Fruit fly (Drosophila melanogaster) whole organism, embryonic: ENCODE results near the gene lobo.

Source experiments
- Abd-B ChIP-seq: fragments of 200-800 bp; sonication (Bioruptor generic); optimal IDR thresholded peaks from 2 replicates; lab custom pipeline; 2018; ENCODE audit warnings: missing biosample characterization, mild to moderate bottlenecking, missing genetic modification characterization, moderate library complexity
- Adf1 ChIP-seq: fragments of 200-800 bp; sonication (Bioruptor generic); IDR thresholded peaks from 2 replicates; pipeline ENCODE4 v1.3.6; 2022; ENCODE audit warnings: missing biosample characterization, missing genetic modification characterization
- Antp ChIP-seq: fragments of 200-800 bp; sonication (Bioruptor generic); optimal IDR thresholded peaks from 3 replicates; lab custom pipeline; 2016; ENCODE audit warnings: missing biosample characterization, missing genetic modification characterization
- Bdp1 ChIP-seq: fragments of 200-800 bp; sonication (Bioruptor generic); optimal IDR thresholded peaks from 3 replicates; lab custom pipeline; 2016; ENCODE audit warnings: missing biosample characterization, missing genetic modification characterization
- CG10366 ChIP-seq: fragments of 200-800 bp; sonication (Bioruptor generic); IDR thresholded peaks from 2 replicates; pipeline ENCODE4 v1.3.6; 2022; ENCODE audit warnings: missing biosample characterization, missing genetic modification characterization
- CG10959 ChIP-seq: fragments of 200-800 bp; sonication (Bioruptor generic); IDR thresholded peaks from 2 replicates; pipeline ENCODE4 v1.3.6; 2022; ENCODE audit warnings: missing biosample characterization, missing genetic modification characterization
- CG12391 ChIP-seq: fragments of 200-800 bp; sonication (Bioruptor generic); optimal IDR thresholded peaks from 3 replicates; lab custom pipeline; 2018; ENCODE audit warnings: missing biosample characterization, mild to moderate bottlenecking, missing genetic modification characterization, moderate library complexity
- CG12942 ChIP-seq: fragments of 200-800 bp; sonication (Bioruptor generic); optimal IDR thresholded peaks from 3 replicates; lab custom pipeline; 2016; ENCODE audit warnings: missing biosample characterization, missing genetic modification characterization
- CG13775 ChIP-seq: fragments of 200-800 bp; sonication (Bioruptor generic); optimal IDR thresholded peaks from 3 replicates; lab custom pipeline; 2017; ENCODE audit warnings: missing biosample characterization, mild to moderate bottlenecking, missing genetic modification characterization
- CG13894 ChIP-seq: fragments of 200-800 bp; sonication (Bioruptor generic); optimal IDR thresholded peaks from 3 replicates; lab custom pipeline; 2018; ENCODE audit warnings: missing biosample characterization, mild to moderate bottlenecking, missing genetic modification characterization, moderate library complexity
- CG15601 ChIP-seq: fragments of 200-800 bp; sonication (Bioruptor generic); optimal IDR thresholded peaks from 3 replicates; lab custom pipeline; 2019; ENCODE audit warnings: missing biosample characterization, mild to moderate bottlenecking, missing genetic modification characterization, moderate library complexity
- CG16813 ChIP-seq: fragments of 200-800 bp; sonication (Bioruptor generic); IDR thresholded peaks from 3 replicates; pipeline ENCODE4 v1.3.6; 2022; ENCODE audit warnings: missing biosample characterization, missing genetic modification characterization; ENCODE audit not compliant: partially characterized antibody
- CG1832 ChIP-seq: fragments of 200-800 bp; sonication (Bioruptor generic); optimal IDR thresholded peaks from 2 replicates; lab custom pipeline; 2017; ENCODE audit warnings: missing biosample characterization, mild to moderate bottlenecking, missing genetic modification characterization, inconsistent platforms
- CG18619 ChIP-seq: fragments of 200-800 bp; sonication (Bioruptor generic); optimal IDR thresholded peaks from 3 replicates; lab custom pipeline; 2017; ENCODE audit warnings: missing biosample characterization, mild to moderate bottlenecking, missing genetic modification characterization
- CG3407 ChIP-seq: fragments of 200-800 bp; sonication (Bioruptor generic); optimal IDR thresholded peaks from 2 replicates; lab custom pipeline; 2018; ENCODE audit warnings: missing biosample characterization, mild to moderate bottlenecking, missing genetic modification characterization
- CG4404 ChIP-seq: fragments of 200-800 bp; sonication (Bioruptor generic); IDR thresholded peaks from 2 replicates; pipeline ENCODE4 v1.3.6; 2022; ENCODE audit warnings: missing biosample characterization, missing genetic modification characterization
- CG4424 ChIP-seq: fragments of 200-800 bp; sonication (Bioruptor generic); optimal IDR thresholded peaks from 3 replicates; lab custom pipeline; 2016; ENCODE audit warnings: missing biosample characterization, missing genetic modification characterization
- CG5953 ChIP-seq: fragments of 200-800 bp; sonication (Bioruptor generic); IDR thresholded peaks from 2 replicates; pipeline ENCODE4 v1.3.6; 2022; ENCODE audit warnings: missing biosample characterization, missing genetic modification characterization
- CG7372 ChIP-seq: fragments of 200-800 bp; sonication (Bioruptor generic); IDR thresholded peaks from 2 replicates; pipeline ENCODE4 v1.3.6; 2022; ENCODE audit warnings: missing biosample characterization, missing genetic modification characterization
- CG7839 ChIP-seq: fragments of 200-800 bp; sonication (Bioruptor generic); optimal IDR thresholded peaks from 3 replicates; lab custom pipeline; 2018; ENCODE audit warnings: missing biosample characterization, mild to moderate bottlenecking, missing genetic modification characterization, moderate library complexity
- CG8281 ChIP-seq: fragments of 200-800 bp; sonication (Bioruptor generic); optimal IDR thresholded peaks from 2 replicates; lab custom pipeline; 2018; ENCODE audit warnings: missing biosample characterization, mild to moderate bottlenecking, missing genetic modification characterization, moderate library complexity
- CG8765 ChIP-seq: fragments of 200-800 bp; sonication (Bioruptor generic); IDR thresholded peaks from 2 replicates; pipeline ENCODE4 v1.3.6; 2022; ENCODE audit warnings: missing biosample characterization, missing genetic modification characterization
- CG9215 ChIP-seq: fragments of 200-800 bp; sonication (Bioruptor generic); IDR thresholded peaks from 2 replicates; pipeline ENCODE4 v1.3.6; 2022; ENCODE audit warnings: missing biosample characterization, missing genetic modification characterization
- Dad ChIP-seq: fragments of 200-800 bp; sonication (Bioruptor generic); optimal IDR thresholded peaks from 3 replicates; lab custom pipeline; 2016; ENCODE audit warnings: missing biosample characterization, missing genetic modification characterization
- Elba2 ChIP-seq: fragments of 200-800 bp; sonication (Bioruptor generic); optimal IDR thresholded peaks from 3 replicates; lab custom pipeline; 2016; ENCODE audit warnings: missing biosample characterization, missing genetic modification characterization
- Fer1 ChIP-seq: fragments of 200-800 bp; sonication (Bioruptor generic); optimal IDR thresholded peaks from 2 replicates; lab custom pipeline; 2017; ENCODE audit warnings: missing biosample characterization, mild to moderate bottlenecking, missing genetic modification characterization
- GATAe ChIP-seq: fragments of 200-800 bp; sonication (Bioruptor generic); conservative IDR thresholded peaks from 2 replicates; pipeline ENCODE4 v1.3.6; 2022; ENCODE audit warnings: missing biosample characterization, missing genetic modification characterization
- Hr78 ChIP-seq, 2 experiments: fragments of 200-800 bp in 1 of 2; fragments of >200 bp in 1 of 2; sonication (Bioruptor generic) in 1 of 2; optimal IDR thresholded peaks; 2 replicates each; lab custom pipeline; 2017 to 2019; ENCODE audit warnings: missing biosample characterization in 2 of 2, missing genetic modification characterization in 2 of 2, mild to moderate bottlenecking in 1 of 2, moderate library complexity in 1 of 2
- Kr ChIP-seq: fragments of 200-800 bp; sonication (Bioruptor generic); optimal IDR thresholded peaks from 2 replicates; lab custom pipeline; 2017; ENCODE audit warnings: missing biosample characterization, mild to moderate bottlenecking, missing genetic modification characterization
- MBD-R2 ChIP-seq: fragments of 200-800 bp; sonication (Bioruptor generic); IDR thresholded peaks from 2 replicates; pipeline ENCODE4 v1.3.6; 2022; ENCODE audit warnings: missing biosample characterization, missing genetic modification characterization
- Ptx1 ChIP-seq: fragments of 200-800 bp; sonication (Bioruptor generic); IDR thresholded peaks from 2 replicates; pipeline ENCODE4 v1.3.6; 2022; ENCODE audit warnings: missing biosample characterization, missing genetic modification characterization
- croc ChIP-seq: fragments of 200-800 bp; sonication (Bioruptor generic); conservative IDR thresholded peaks from 3 replicates; pipeline ENCODE4 v1.3.6; 2022; ENCODE audit warnings: missing biosample characterization, missing genetic modification characterization
- dm ChIP-seq: fragments of 200-800 bp; sonication (Bioruptor generic); optimal IDR thresholded peaks from 3 replicates; lab custom pipeline; 2016; ENCODE audit warnings: missing biosample characterization, missing genetic modification characterization
- eve ChIP-seq, 2 experiments: fragments of >200 bp; optimal IDR thresholded peaks; 2 replicates each; lab custom pipeline; 2017; ENCODE audit warnings: missing biosample characterization in 2 of 2, missing genetic modification characterization in 2 of 2
- fd102C ChIP-seq: fragments of 200-800 bp; sonication (Bioruptor generic); optimal IDR thresholded peaks from 2 replicates; lab custom pipeline; 2018; ENCODE audit warnings: missing biosample characterization, mild to moderate bottlenecking, missing genetic modification characterization, moderate library complexity
- ham ChIP-seq: fragments of 200-800 bp; sonication (Bioruptor generic); IDR thresholded peaks from 2 replicates; pipeline ENCODE4 v1.3.6; 2022; ENCODE audit warnings: missing biosample characterization, missing genetic modification characterization
- insv ChIP-seq, 2 experiments: fragments of 200-800 bp; sonication (Bioruptor generic); optimal IDR thresholded peaks; 3 replicates each; lab custom pipeline; 2016 to 2018; ENCODE audit warnings: missing biosample characterization in 2 of 2, missing genetic modification characterization in 2 of 2
- klu ChIP-seq: fragments of 200-800 bp; sonication (Bioruptor generic); IDR thresholded peaks from 2 replicates; pipeline ENCODE4 v1.3.6; 2022; ENCODE audit warnings: missing biosample characterization, missing genetic modification characterization
- lola ChIP-seq, 3 experiments: fragments of >200 bp in 2 of 3; fragments of 200-800 bp in 1 of 3; sonication (Bioruptor generic) in 1 of 3; optimal IDR thresholded peaks; 2 replicates each; lab custom pipeline; 2017 to 2019; ENCODE audit warnings: missing biosample characterization in 3 of 3, missing genetic modification characterization in 3 of 3, mild to moderate bottlenecking in 1 of 3, moderate library complexity in 1 of 3
- mirr ChIP-seq: fragments of 200-800 bp; sonication (Bioruptor generic); optimal IDR thresholded peaks from 3 replicates; lab custom pipeline; 2018; ENCODE audit warnings: missing biosample characterization, mild to moderate bottlenecking, missing genetic modification characterization
- nerfin-2 ChIP-seq: fragments of 200-800 bp; sonication (Bioruptor generic); IDR thresholded peaks from 2 replicates; pipeline ENCODE4 v1.3.6; 2022; ENCODE audit warnings: missing biosample characterization, missing genetic modification characterization; ENCODE audit not compliant: partially characterized antibody
- onecut ChIP-seq: fragments of 200-800 bp; sonication (Bioruptor generic); IDR thresholded peaks from 2 replicates; pipeline ENCODE4 v1.3.6; 2022; ENCODE audit warnings: missing biosample characterization, missing genetic modification characterization
- psq ChIP-seq: fragments of 200-800 bp; sonication (Bioruptor generic); optimal IDR thresholded peaks from 2 replicates; lab custom pipeline; 2017; ENCODE audit warnings: missing biosample characterization, missing genetic modification characterization
- repo ChIP-seq: fragments of 200-800 bp; sonication (Bioruptor generic); optimal IDR thresholded peaks from 2 replicates; lab custom pipeline; 2016; ENCODE audit warnings: missing biosample characterization, missing genetic modification characterization
- sens ChIP-seq: fragments of 200-800 bp; sonication (Bioruptor generic); peaks from one replicate; lab custom pipeline; 2016; ENCODE audit warnings: missing biosample characterization, missing genetic modification characterization
- sob ChIP-seq: fragments of 200-800 bp; sonication (Bioruptor generic); IDR thresholded peaks from 2 replicates; pipeline ENCODE4 v1.3.6; 2022; ENCODE audit warnings: missing biosample characterization, missing genetic modification characterization
- stc ChIP-seq: fragments of 200-800 bp; sonication (Bioruptor generic); IDR thresholded peaks from 2 replicates; pipeline ENCODE4 v1.3.6; 2022; ENCODE audit warnings: missing biosample characterization, missing genetic modification characterization
- tna ChIP-seq: fragments of 200-800 bp; sonication (Bioruptor generic); IDR thresholded peaks from 2 replicates; pipeline ENCODE4 v1.3.6; 2022; ENCODE audit warnings: missing biosample characterization, missing genetic modification characterization; ENCODE audit not compliant: partially characterized antibody
- tup ChIP-seq: fragments of 200-800 bp; sonication (Bioruptor generic); optimal IDR thresholded peaks from 2 replicates; lab custom pipeline; 2016; ENCODE audit warnings: missing biosample characterization, mild to moderate bottlenecking, missing genetic modification characterization, moderate library complexity

The lobo gene

dm6 chr3R:25232271-25232989, 38.9 kb upstream of the lobo start, which contains the start of gene Cad96Cb (continued):
- peak; percentile 92 for TF ChIP-seq CG4424 (GFP tag; lab: Kevin White, UChicago)
- peak; percentile 77 for TF ChIP-seq Abd-B (GFP tag; lab: Kevin White, UChicago)
- TF ChIP-seq CG8765 (GFP tag; lab: Robert Waterston, UW), result no peak
- TF ChIP-seq CG15601 (tag; lab: Kevin White, UChicago), result peak; percentile 88
- peak; percentile 84 for TF ChIP-seq CG12391
- no peak for TF ChIP-seq CG16813 (GFP tag; lab: Robert Waterston, UW)
- no peak for TF ChIP-seq nerfin-2 (GFP tag; lab: Robert Waterston, UW)
- no peak for TF ChIP-seq fd102C (GFP tag; lab: Kevin White, UChicago)
- no peak for TF ChIP-seq eve (GFP tag; optimal IDR thresholded peaks at IDR 0.05; lab: Kevin White, UChicago)
- no peak for TF ChIP-seq CG5953 (GFP tag; lab: Robert Waterston, UW)
- TF ChIP-seq tup (GFP tag; lab: Kevin White, UChicago), result no peak
- TF ChIP-seq ham, result no peak
- TF ChIP-seq lola (GFP tag; optimal IDR thresholded peaks at IDR 0.05; lab: Kevin White, UChicago), result peak in 1 of 3 experiments; percentile 94
- peak; percentile 75 for TF ChIP-seq onecut
- peak; percentile 58 for TF ChIP-seq Bdp1
- peak; percentile 90 for TF ChIP-seq CG7839 (tag; lab: Kevin White, UChicago)
- peak; percentile 68 for TF ChIP-seq CG8281 (tag; lab: Kevin White, UChicago)
- TF ChIP-seq stc (GFP tag; lab: Robert Waterston, UW), result peak; percentile 62; the same call in 1 of the 2 replicates
- TF ChIP-seq CG3407 (GFP tag; lab: Kevin White, UChicago), result peak; percentile 85
- peak; percentile 57; the same call in 1 of the 2 replicates for TF ChIP-seq CG7372 (GFP tag; lab: Robert Waterston, UW)
- peak; percentile 10; the same call in 1 of the 2 replicates for TF ChIP-seq klu (GFP tag; lab: Robert Waterston, UW)
- no peak for TF ChIP-seq Adf1 (GFP tag; lab: Robert Waterston, UW)
- TF ChIP-seq CG4404, result peak; percentile 49
- TF ChIP-seq sens (GFP tag; lab: Kevin White, UChicago), result peak; percentile 99
- TF ChIP-seq Hr78 (GFP tag; optimal IDR thresholded peaks at IDR 0.05; lab: Kevin White, UChicago), result peak in 1 of 2 experiments; percentile 85
- TF ChIP-seq tna (GFP tag; lab: Robert Waterston, UW), result 0 out of 2 replicates have a peak, but pooled peaks have one; percentile 32
- TF ChIP-seq mirr (GFP tag; lab: Kevin White, UChicago), result no peak
- TF ChIP-seq Elba2, result no peak
- no peak for TF ChIP-seq Fer1
- peak; percentile 82 for TF ChIP-seq CG18619 (GFP tag; lab: Kevin White, UChicago)
- TF ChIP-seq GATAe (GFP tag; lab: Robert Waterston, UW), result no peak
- TF ChIP-seq repo (GFP tag; lab: Kevin White, UChicago), result peak; percentile 25
- peak; percentile 40; the same call in 1 of the 2 replicates for TF ChIP-seq CG9215 (GFP tag; lab: Robert Waterston, UW)
- TF ChIP-seq CG10366 (GFP tag; lab: Robert Waterston, UW), result peak; percentile 30; the same call in 1 of the 2 replicates
- TF ChIP-seq insv (GFP tag; optimal IDR thresholded peaks at IDR 0.05; lab: Kevin White, UChicago), result peak in 1 of 2 experiments; percentile 3
- peak; percentile 68 for TF ChIP-seq dm
- no peak for TF ChIP-seq CG13894 (tag; lab: Kevin White, UChicago)
- TF ChIP-seq MBD-R2, result no peak
- TF ChIP-seq Antp (GFP tag; lab: Kevin White, UChicago), result peak; percentile 67
- TF ChIP-seq CG1832 (GFP tag; lab: Kevin White, UChicago), result no peak
- no peak for TF ChIP-seq sob (GFP tag; lab: Robert Waterston, UW)
- TF ChIP-seq croc, result peak; percentile 74
- peak; percentile 36 for TF ChIP-seq CG10959 (GFP tag; lab: Robert Waterston, UW)
- peak; percentile 53 for TF ChIP-seq CG12942 (GFP tag; lab: Kevin White, UChicago)
- TF ChIP-seq psq (GFP tag; lab: Kevin White, UChicago), result no peak
- peak; percentile 64 for TF ChIP-seq Dad (GFP tag; lab: Kevin White, UChicago)
- peak; percentile 9 for TF ChIP-seq Kr (GFP tag; lab: Kevin White, UChicago)
- peak; percentile 70 for TF ChIP-seq Ptx1 (GFP tag; lab: Robert Waterston, UW)
- peak; percentile 84 for TF ChIP-seq CG13775
